Worm (Caenorhabditis elegans) whole organism, L4 larva: ENCODE results near the gene Y4C6B.4.
A peak's percentile ranks its signal among the peaks of the same experiment; 100 is the strongest.

Experiments
- F26F4.8 ChIP-seq: fragments of 200-800 bp; sonication (Bioruptor generic); conservative IDR thresholded peaks from 2 replicates; pipeline ENCODE4 v1.3.6; 2022; ENCODE audit warnings: missing genetic modification characterization, missing compliant biosample characterization
- T20F7.1 ChIP-seq: fragments of 200-800 bp; sonication (Bioruptor generic); optimal IDR thresholded peaks from 2 replicates; lab custom pipeline; 2018; ENCODE audit warnings: mild to moderate bottlenecking, missing genetic modification characterization, missing compliant biosample characterization
- T26A8.4 ChIP-seq: fragments of 200-800 bp; sonication (Bioruptor generic); IDR thresholded peaks from 2 replicates; pipeline ENCODE4 v1.3.6; 2022; ENCODE audit warnings: missing genetic modification characterization, missing compliant biosample characterization
- Y5F2A.4 ChIP-seq: fragments of 200-800 bp; sonication (Bioruptor generic); optimal IDR thresholded peaks from 2 replicates; lab custom pipeline; 2018; ENCODE audit warnings: mild to moderate bottlenecking, missing genetic modification characterization, missing compliant biosample characterization
- Y75B8A.6 ChIP-seq: fragments of 200-800 bp; sonication (Bioruptor generic); IDR thresholded peaks from 2 replicates; pipeline ENCODE4 v1.3.6; 2022; ENCODE audit warnings: missing genetic modification reagents, missing genetic modification characterization, missing compliant biosample characterization
- ZK337.2 ChIP-seq: fragments of 200-800 bp; sonication (Bioruptor generic); IDR thresholded peaks from 2 replicates; pipeline ENCODE4 v1.3.6; 2022; ENCODE audit warnings: missing genetic modification reagents, missing genetic modification characterization, missing compliant biosample characterization
- aha-1 ChIP-seq: fragments of 150-350 bp; peaks from one replicate; lab custom pipeline; 2014; ENCODE audit warnings: missing biosample characterization, missing genetic modification characterization
- aly-2 ChIP-seq: sonication (generic microtip); optimal IDR thresholded peaks from 2 replicates; lab custom pipeline; 2018; ENCODE audit warnings: missing biosample characterization, missing genetic modification characterization
- attf-4 ChIP-seq: sonication (generic microtip); optimal IDR thresholded peaks from 3 replicates; lab custom pipeline; 2017; ENCODE audit warnings: missing biosample characterization, missing genetic modification characterization
- ceh-32 ChIP-seq: sonication (generic microtip); optimal IDR thresholded peaks from 2 replicates; lab custom pipeline; 2016; ENCODE audit warnings: mild to moderate bottlenecking, missing genetic modification characterization, missing compliant biosample characterization; ENCODE audit not compliant: poor library complexity
- ceh-44 ChIP-seq: fragments of 200-800 bp; sonication (Bioruptor generic); IDR thresholded peaks from 2 replicates; pipeline ENCODE4 v1.3.6; 2022; ENCODE audit warnings: missing genetic modification reagents, missing genetic modification characterization, missing compliant biosample characterization
- daf-16 ChIP-seq, 3 experiments: sonication (generic microtip); optimal IDR thresholded peaks; 2 replicates each; lab custom pipeline; 2016 to 2017; ENCODE audit warnings: missing genetic modification characterization in 3 of 3, missing genetic modification reagents in 3 of 3, mild to moderate bottlenecking in 2 of 3, missing compliant biosample characterization in 2 of 3, missing biosample characterization in 1 of 3, moderate library complexity in 1 of 3
- daf-19 ChIP-seq: fragments of 200-800 bp; sonication (Bioruptor generic); conservative IDR thresholded peaks from 2 replicates; pipeline ENCODE4 v1.3.6; 2022; ENCODE audit warnings: missing genetic modification characterization, missing compliant biosample characterization
- dmd-8 ChIP-seq: fragments of 200-800 bp; sonication (Bioruptor generic); IDR thresholded peaks from 2 replicates; pipeline ENCODE4 v1.3.6; 2022; ENCODE audit warnings: missing genetic modification characterization, missing compliant biosample characterization
- dve-1 ChIP-seq: sonication (generic microtip); optimal IDR thresholded peaks from 2 replicates; lab custom pipeline; 2017; ENCODE audit warnings: antibody characterized with exemption, mild to moderate bottlenecking, missing genetic modification characterization, missing compliant biosample characterization; ENCODE audit not compliant: insufficient read depth
- egl-27 ChIP-seq: sonication (generic microtip); optimal IDR thresholded peaks from 3 replicates; lab custom pipeline; 2017; ENCODE audit warnings: missing biosample characterization, missing genetic modification reagents, missing genetic modification characterization
- fos-1 ChIP-seq: fragments of 150-350 bp; optimal IDR thresholded peaks from 2 replicates; lab custom pipeline; 2014; ENCODE audit warnings: missing biosample characterization, missing genetic modification characterization
- gei-8 ChIP-seq: fragments of 200-800 bp; sonication (Bioruptor generic); optimal IDR thresholded peaks from 2 replicates; lab custom pipeline; 2018; ENCODE audit warnings: mild to moderate bottlenecking, missing genetic modification characterization, missing compliant biosample characterization
- hlh-11 ChIP-seq: fragments of 200-800 bp; sonication (Bioruptor generic); optimal IDR thresholded peaks from 2 replicates; lab custom pipeline; 2018; ENCODE audit warnings: mild to moderate bottlenecking, missing genetic modification characterization, missing compliant biosample characterization
- lin-29 ChIP-seq: fragments of 200-800 bp; sonication (Bioruptor generic); IDR thresholded peaks from 2 replicates; pipeline ENCODE4 v1.3.6; 2022; ENCODE audit warnings: missing genetic modification reagents, missing genetic modification characterization, missing compliant biosample characterization
- madf-9 ChIP-seq: fragments of 200-800 bp; sonication (Bioruptor generic); conservative IDR thresholded peaks from 2 replicates; pipeline ENCODE4 v1.3.6; 2022; ENCODE audit warnings: missing genetic modification reagents, missing genetic modification characterization, missing compliant biosample characterization
- mdt-29 ChIP-seq: fragments of 200-800 bp; sonication (Bioruptor generic); IDR thresholded peaks from 2 replicates; pipeline ENCODE4 v1.3.6; 2022; ENCODE audit warnings: missing genetic modification reagents, missing genetic modification characterization, missing compliant biosample characterization
- mxl-3 ChIP-seq: fragments of 200-800 bp; sonication (Bioruptor generic); optimal IDR thresholded peaks from 2 replicates; lab custom pipeline; 2018; ENCODE audit warnings: mild to moderate bottlenecking, missing genetic modification characterization, missing compliant biosample characterization
- nhr-102 ChIP-seq: sonication (generic microtip); optimal IDR thresholded peaks from 2 replicates; lab custom pipeline; 2016; ENCODE audit warnings: mild to moderate bottlenecking, missing genetic modification characterization, moderate library complexity, missing compliant biosample characterization
- nhr-111 ChIP-seq: fragments of 200-800 bp; sonication (Bioruptor generic); optimal IDR thresholded peaks from 2 replicates; lab custom pipeline; 2018; ENCODE audit warnings: mild to moderate bottlenecking, missing genetic modification characterization, missing compliant biosample characterization
- nhr-25 ChIP-seq: sonication (generic microtip); optimal IDR thresholded peaks from 2 replicates; lab custom pipeline; 2017; ENCODE audit warnings: missing genetic modification characterization, mild to moderate bottlenecking, missing compliant biosample characterization, antibody characterized with exemption, moderate library complexity, borderline replicate concordance; ENCODE audit not compliant: insufficient read depth
- nhr-28 ChIP-seq: fragments of 150-350 bp; optimal IDR thresholded peaks from 2 replicates; lab custom pipeline; 2014; ENCODE audit warnings: missing biosample characterization, missing genetic modification characterization
- nhr-42 ChIP-seq: fragments of 200-800 bp; sonication (Bioruptor generic); IDR thresholded peaks from 2 replicates; pipeline ENCODE4 v1.3.6; 2022; ENCODE audit warnings: missing genetic modification characterization, missing compliant biosample characterization
- pqm-1 ChIP-seq: sonication (generic microtip); optimal IDR thresholded peaks from 2 replicates; lab custom pipeline; 2017; ENCODE audit warnings: missing biosample characterization, missing genetic modification characterization
- rbr-2 ChIP-seq: sonication (generic microtip); optimal IDR thresholded peaks from 2 replicates; lab custom pipeline; 2016; ENCODE audit warnings: missing genotype, missing genetic modification characterization, missing compliant biosample characterization
- sdz-12 ChIP-seq: fragments of 200-800 bp; sonication (Bioruptor generic); optimal IDR thresholded peaks from 2 replicates; lab custom pipeline; 2018; ENCODE audit warnings: mild to moderate bottlenecking, missing genetic modification characterization, missing compliant biosample characterization
- set-16 ChIP-seq: fragments of 200-800 bp; sonication (Bioruptor generic); IDR thresholded peaks from 2 replicates; pipeline ENCODE4 v1.3.6; 2022; ENCODE audit warnings: missing genetic modification reagents, missing genetic modification characterization, missing compliant biosample characterization
- skn-1 ChIP-seq: fragments of 150-350 bp; optimal IDR thresholded peaks from 2 replicates; lab custom pipeline; 2014; ENCODE audit warnings: missing biosample characterization, missing genetic modification characterization
- snpc-1.2 ChIP-seq: fragments of 200-800 bp; sonication (Bioruptor generic); IDR thresholded peaks from 2 replicates; pipeline ENCODE4 v1.3.6; 2022; ENCODE audit warnings: missing genetic modification reagents, missing genetic modification characterization, missing compliant biosample characterization
- snpc-4 ChIP-seq: fragments of 150-350 bp; optimal IDR thresholded peaks from 2 replicates; lab custom pipeline; 2014; ENCODE audit warnings: missing biosample characterization, missing genetic modification characterization
- tag-97 ChIP-seq: fragments of 200-800 bp; sonication (Bioruptor generic); IDR thresholded peaks from 2 replicates; pipeline ENCODE4 v1.3.6; 2022; ENCODE audit warnings: missing genetic modification characterization, missing compliant biosample characterization
- unc-130 ChIP-seq: sonication (generic microtip); optimal IDR thresholded peaks from 2 replicates; lab custom pipeline; 2016; ENCODE audit warnings: missing genetic modification reagents, missing genetic modification characterization, missing compliant biosample characterization
- zag-1 ChIP-seq: fragments of 150-350 bp; optimal IDR thresholded peaks from 2 replicates; lab custom pipeline; 2014; ENCODE audit warnings: missing biosample characterization, missing genetic modification characterization
- zfp-3 ChIP-seq: fragments of 200-800 bp; sonication (Bioruptor generic); conservative IDR thresholded peaks from 2 replicates; pipeline ENCODE4 v1.3.6; 2022; ENCODE audit warnings: missing genetic modification reagents, missing genetic modification characterization, missing compliant biosample characterization
- ztf-7 ChIP-seq: fragments of 150-350 bp; optimal IDR thresholded peaks from 2 replicates; lab custom pipeline; 2014; ENCODE audit warnings: missing biosample characterization, missing genetic modification characterization

Gene Y4C6B.4

DNA sequence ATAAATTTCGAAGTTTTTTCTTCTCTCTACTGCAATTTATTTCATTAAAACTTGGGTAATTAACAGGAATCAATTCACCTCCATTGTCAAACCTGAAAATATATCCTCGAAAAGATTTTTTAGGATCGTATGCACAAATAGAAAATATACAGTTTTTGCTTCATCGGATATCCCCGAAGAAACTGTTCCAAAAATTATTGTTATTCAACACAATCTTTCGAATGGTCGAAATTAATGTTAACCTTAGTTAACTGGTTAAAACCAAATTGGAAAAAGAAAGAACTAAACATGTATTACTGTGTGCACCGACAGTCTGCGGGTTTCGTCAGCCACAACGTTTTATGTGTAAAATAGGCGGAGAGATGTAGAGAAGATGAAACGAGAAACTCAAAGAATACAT, 9.1 kb upstream of the Y4C6B.4 start (continued):
- TF ChIP-seq tag-97 (GFP tag; lab: Robert Waterston, UW): no peak
- TF ChIP-seq nhr-25 (tag; lab: Kevin White, UChicago): peak; percentile 22
- no peak for TF ChIP-seq Y5F2A.4 (GFP tag; lab: Kevin White, UChicago)
- TF ChIP-seq madf-9 (GFP tag; lab: Robert Waterston, UW): no peak
- TF ChIP-seq sdz-12 (GFP tag; lab: Kevin White, UChicago): no peak
- no peak for TF ChIP-seq F26F4.8 (GFP tag; lab: Robert Waterston, UW)
- no peak for TF ChIP-seq T20F7.1 (GFP tag; lab: Kevin White, UChicago)
- no peak for TF ChIP-seq nhr-111
- no peak for TF ChIP-seq attf-4 (tag; lab: Kevin White, UChicago)
- TF ChIP-seq set-16 (GFP tag; lab: Robert Waterston, UW): no peak
- no peak for TF ChIP-seq skn-1
- TF ChIP-seq gei-8 (GFP tag; lab: Kevin White, UChicago): no peak
- TF ChIP-seq snpc-1.2 (GFP tag; lab: Robert Waterston, UW): peak; percentile 99
- TF ChIP-seq lin-29: no peak
- TF ChIP-seq rbr-2 (tag; lab: Kevin White, UChicago): no peak
- peak; percentile 80 for TF ChIP-seq T26A8.4 (GFP tag; lab: Robert Waterston, UW)
- TF ChIP-seq fos-1: no peak
- no peak for TF ChIP-seq unc-130 (GFP tag; lab: Kevin White, UChicago)
- TF ChIP-seq aly-2 (tag; lab: Kevin White, UChicago): no peak
- TF ChIP-seq hlh-11 (tag; lab: Kevin White, UChicago): no peak
- TF ChIP-seq nhr-28 (tag; lab: Kevin White, UChicago): no peak
- no peak for TF ChIP-seq ZK337.2
- TF ChIP-seq mxl-3 (GFP tag; lab: Kevin White, UChicago): no peak
- TF ChIP-seq nhr-102 (tag; lab: Kevin White, UChicago): peak; percentile 72
- no peak for TF ChIP-seq ztf-7 (tag; lab: Kevin White, UChicago)
- TF ChIP-seq zag-1 (tag; lab: Kevin White, UChicago): no peak
- TF ChIP-seq ceh-44 (GFP tag; lab: Robert Waterston, UW): no peak
- TF ChIP-seq dve-1: peak; percentile 70
- TF ChIP-seq snpc-4 (tag; lab: Kevin White, UChicago): peak; percentile 78
- no peak for TF ChIP-seq ceh-32 (tag; lab: Kevin White, UChicago)
- TF ChIP-seq nhr-42: peak; percentile 25; the same call in 1 of the 2 replicates
- no peak for TF ChIP-seq daf-19 (GFP tag; lab: Robert Waterston, UW)
- TF ChIP-seq Y75B8A.6 (GFP tag; lab: Robert Waterston, UW): no peak
- no peak for TF ChIP-seq egl-27 (tag; lab: Kevin White, UChicago)
- TF ChIP-seq, all 104 proteins: peak for 13

DNA sequence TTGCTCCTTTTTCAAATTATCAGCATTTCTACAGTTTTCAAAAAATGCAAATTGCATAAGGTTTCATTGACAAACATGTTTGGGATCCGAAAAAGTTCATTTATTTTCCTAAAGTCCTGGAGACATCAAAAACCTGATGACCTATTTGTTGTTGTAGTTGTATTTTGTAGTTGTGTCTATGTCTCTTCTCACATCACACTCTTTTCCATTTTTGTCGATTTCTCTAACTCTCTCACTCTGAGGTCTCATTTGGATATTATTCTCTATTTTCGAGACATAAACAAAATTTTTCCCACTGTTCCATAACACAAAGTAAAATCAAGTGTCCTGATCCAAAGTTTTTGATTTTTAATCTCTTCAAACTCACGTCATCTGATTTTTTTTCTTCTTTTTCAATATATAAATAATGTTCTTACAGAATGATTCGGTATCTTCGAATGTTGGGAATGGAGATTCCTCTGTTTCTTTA, 7.4 kb upstream of the Y4C6B.4 start, which contains the start of gene slc-46A:
slc-46A (plus strand) TSS at position 419 of the 469 bp plus-strand sequence.
- peak; percentile 86 for TF ChIP-seq nhr-28 (tag; lab: Kevin White, UChicago)
- TF ChIP-seq zfp-3: no peak
- TF ChIP-seq aha-1 (tag; lab: Kevin White, UChicago): peak; percentile 61
- TF ChIP-seq pqm-1: peak; percentile 51
- TF ChIP-seq dmd-8 (GFP tag; lab: Robert Waterston, UW): no peak
- no peak for TF ChIP-seq daf-16 (GFP tag; optimal IDR thresholded peaks at IDR 0.05; lab: Kevin White, UChicago)
- TF ChIP-seq daf-16 (tag; optimal IDR thresholded peaks at IDR 0.05; lab: Kevin White, UChicago): peak; percentile 5
- no peak for TF ChIP-seq mdt-29 (GFP tag; lab: Robert Waterston, UW)
- no peak for TF ChIP-seq nhr-102 (tag; lab: Kevin White, UChicago)
